Worm (Caenorhabditis elegans): Measurements from ENCODE around the gene acdh-9.

Gene acdh-9

DNA sequence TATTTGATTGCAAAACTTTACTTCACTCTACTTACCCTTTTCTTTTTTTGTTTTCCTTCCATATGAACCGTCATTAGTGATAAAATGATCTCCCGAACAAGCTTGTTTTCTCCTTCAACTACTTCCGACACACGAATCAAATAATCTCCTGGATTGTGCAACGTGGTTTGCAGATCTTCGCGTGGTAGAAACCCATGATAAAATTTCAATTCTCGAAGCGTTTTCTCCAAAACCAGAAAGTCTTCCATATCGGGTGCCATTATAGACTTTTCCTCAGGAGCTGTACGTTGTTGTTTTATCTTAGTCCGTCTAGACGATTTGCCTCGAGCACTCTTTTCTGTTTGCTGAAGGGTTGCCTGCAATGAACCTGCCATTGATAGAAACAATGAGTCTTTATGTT is 51.0 kb downstream of the acdh-9 start:
- no peak for TF ChIP-seq elt-3 (tag; optimal IDR thresholded peaks at IDR 0.05)
- TF ChIP-seq crh-2 (tag; optimal IDR thresholded peaks at IDR 0.05): no peak
- no peak for TF ChIP-seq ceh-16 (tag; optimal IDR thresholded peaks at IDR 0.05)
- no peak for TF ChIP-seq sem-4 (tag; optimal IDR thresholded peaks at IDR 0.05)
- TF ChIP-seq nhr-10 (tag; optimal IDR thresholded peaks at IDR 0.05): no peak
- TF ChIP-seq nhr-21 (tag; optimal IDR thresholded peaks at IDR 0.05): no peak
- no peak for TF ChIP-seq alr-1 (tag; optimal IDR thresholded peaks at IDR 0.05)
- TF ChIP-seq nhr-23 (tag; optimal IDR thresholded peaks at IDR 0.05): no peak
- no peak for TF ChIP-seq ZK546.5 (tag; optimal IDR thresholded peaks at IDR 0.05)
- TF ChIP-seq ztf-1 (GFP tag; conservative IDR thresholded peaks at IDR 0.05): no peak
- no peak for TF ChIP-seq nhr-77 (tag; optimal IDR thresholded peaks at IDR 0.05)
- TF ChIP-seq dmd-4 (tag; optimal IDR thresholded peaks at IDR 0.05): no peak

- TF ChIP-seq lin-39 (tag; optimal IDR thresholded peaks at IDR 0.05): no peak
- no peak for TF ChIP-seq unc-55 (GFP tag; optimal IDR thresholded peaks at IDR 0.05)
- no peak for TF ChIP-seq peb-1 (tag; optimal IDR thresholded peaks at IDR 0.05)
- no peak for TF ChIP-seq snpc-4 (tag; optimal IDR thresholded peaks at IDR 0.05)
- no peak for TF ChIP-seq nhr-6 (tag; optimal IDR thresholded peaks at IDR 0.05)
- TF ChIP-seq mbf-1 (tag; optimal IDR thresholded peaks at IDR 0.05): no peak
- TF ChIP-seq nhr-12 (tag; optimal IDR thresholded peaks at IDR 0.05): no peak
- TF ChIP-seq zag-1 (tag; optimal IDR thresholded peaks at IDR 0.05): no peak
- no peak for TF ChIP-seq nhr-129 (tag; optimal IDR thresholded peaks at IDR 0.05)
- TF ChIP-seq alr-1 (tag; optimal IDR thresholded peaks at IDR 0.05): no peak
- TF ChIP-seq sma-9 (GFP tag; optimal IDR thresholded peaks at IDR 0.05): no peak
- no peak for TF ChIP-seq sma-9 (tag; optimal IDR thresholded peaks at IDR 0.05)
- TF ChIP-seq ZK546.5 (tag; optimal IDR thresholded peaks at IDR 0.05): no peak
- TF ChIP-seq gmeb-1 (tag; optimal IDR thresholded peaks at IDR 0.05): no peak
- no peak for TF ChIP-seq nhr-237 (tag; optimal IDR thresholded peaks at IDR 0.05)
- no peak for TF ChIP-seq F13H6.1 (tag; optimal IDR thresholded peaks at IDR 0.05)
- TF ChIP-seq dmd-4 (tag; optimal IDR thresholded peaks at IDR 0.05): no peak
- TF ChIP-seq ama-1 (optimal IDR thresholded peaks at IDR 0.05): no peak
- no peak for TF ChIP-seq aly-2 (tag; optimal IDR thresholded peaks at IDR 0.05)
- TF ChIP-seq blmp-1 (tag; optimal IDR thresholded peaks at IDR 0.05; ENCODE audit: insufficient read depth): no peak
- no peak for TF ChIP-seq skn-1 (tag; optimal IDR thresholded peaks at IDR 0.05)
Observed at ce11 chrII:796916-797315, 51.5 kb downstream of the acdh-9 start.
